Fruit fly (Drosophila melanogaster) whole organism, embryonic: ENCODE results near the gene Zn72D.

Source experiments
- BtbVII ChIP-seq: fragments of 200-800 bp; sonication (Bioruptor generic); optimal IDR thresholded peaks from 3 replicates; lab custom pipeline; 2017; ENCODE audit warnings: missing biosample characterization, mild to moderate bottlenecking, missing genetic modification characterization
- CG10147 ChIP-seq: fragments of 200-800 bp; sonication (Bioruptor generic); optimal IDR thresholded peaks from 2 replicates; lab custom pipeline; 2019; ENCODE audit warnings: missing biosample characterization, mild to moderate bottlenecking, missing genetic modification characterization, moderate library complexity
- CG11723 ChIP-seq: fragments of 200-800 bp; sonication (Bioruptor generic); optimal IDR thresholded peaks from 2 replicates; lab custom pipeline; 2017; ENCODE audit warnings: missing biosample characterization, mild to moderate bottlenecking, missing genetic modification characterization
- CG12769 ChIP-seq: fragments of 200-800 bp; sonication (Bioruptor generic); optimal IDR thresholded peaks from 2 replicates; lab custom pipeline; 2019; ENCODE audit warnings: missing biosample characterization, mild to moderate bottlenecking, missing genetic modification characterization, moderate library complexity
- CG16815 ChIP-seq: fragments of 200-800 bp; sonication (Bioruptor generic); optimal IDR thresholded peaks from 3 replicates; lab custom pipeline; 2017; ENCODE audit warnings: missing biosample characterization, mild to moderate bottlenecking, missing genetic modification characterization
- CG16863 ChIP-seq: fragments of 200-800 bp; sonication (Bioruptor generic); optimal IDR thresholded peaks from 3 replicates; lab custom pipeline; 2016; ENCODE audit warnings: missing biosample characterization, missing genetic modification characterization
- CG2129 ChIP-seq: fragments of 200-800 bp; sonication (Bioruptor generic); IDR thresholded peaks from 2 replicates; pipeline ENCODE4 v1.3.6; 2022; ENCODE audit warnings: missing biosample characterization, missing genetic modification characterization; ENCODE audit not compliant: partially characterized antibody
- CG2678 ChIP-seq: fragments of 200-800 bp; sonication (Bioruptor generic); optimal IDR thresholded peaks from 3 replicates; lab custom pipeline; 2019; ENCODE audit warnings: missing biosample characterization, mild to moderate bottlenecking, missing genetic modification characterization, moderate library complexity
- CG32767 ChIP-seq: fragments of 200-800 bp; sonication (Bioruptor generic); IDR thresholded peaks from 2 replicates; pipeline ENCODE4 v1.3.6; 2022; ENCODE audit warnings: missing biosample characterization, missing genetic modification characterization
- CG3281 ChIP-seq: fragments of 200-800 bp; sonication (Bioruptor generic); optimal IDR thresholded peaks from 3 replicates; lab custom pipeline; 2017; ENCODE audit warnings: missing biosample characterization, mild to moderate bottlenecking, missing genetic modification characterization
- CG3726 ChIP-seq: fragments of 200-800 bp; sonication (Bioruptor generic); IDR thresholded peaks from 3 replicates; pipeline ENCODE4, ENCODE4 v1.3.6; 2022; ENCODE audit warnings: missing biosample characterization, missing genetic modification characterization
- CG3838 ChIP-seq: fragments of 200-800 bp; sonication (Bioruptor generic); optimal IDR thresholded peaks from 3 replicates; lab custom pipeline; 2016; ENCODE audit warnings: missing biosample characterization, missing genetic modification characterization
- CG4404 ChIP-seq: fragments of 200-800 bp; sonication (Bioruptor generic); IDR thresholded peaks from 2 replicates; pipeline ENCODE4 v1.3.6; 2022; ENCODE audit warnings: missing biosample characterization, missing genetic modification characterization
- CG8290 ChIP-seq, 3 experiments: fragments of 200-800 bp; sonication (Bioruptor generic); optimal IDR thresholded peaks; 2 replicates each; lab custom pipeline; 2016 to 2019; ENCODE audit warnings: missing biosample characterization in 3 of 3, missing genetic modification characterization in 3 of 3, mild to moderate bottlenecking in 2 of 3, moderate library complexity in 1 of 3
- CG8765 ChIP-seq: fragments of 200-800 bp; sonication (Bioruptor generic); IDR thresholded peaks from 2 replicates; pipeline ENCODE4 v1.3.6; 2022; ENCODE audit warnings: missing biosample characterization, missing genetic modification characterization
- Chrac-16 ChIP-seq: fragments of 200-800 bp; sonication (Bioruptor generic); optimal IDR thresholded peaks from 3 replicates; lab custom pipeline; 2016; ENCODE audit warnings: missing biosample characterization, missing genetic modification characterization
- CkIIα-i1 ChIP-seq: fragments of 200-800 bp; sonication (Bioruptor generic); IDR thresholded peaks from 2 replicates; pipeline ENCODE4 v1.3.6; 2022; ENCODE audit warnings: missing biosample characterization, missing genetic modification characterization
- Dp ChIP-seq: fragments of 200-800 bp; sonication (Bioruptor generic); optimal IDR thresholded peaks from 2 replicates; lab custom pipeline; 2018; ENCODE audit warnings: missing biosample characterization, mild to moderate bottlenecking, missing genetic modification characterization, moderate library complexity
- Ets97D ChIP-seq: fragments of 200-800 bp; sonication (Bioruptor generic); optimal IDR thresholded peaks from 3 replicates; lab custom pipeline; 2016; ENCODE audit warnings: missing biosample characterization, missing genetic modification characterization
- GATAe ChIP-seq: fragments of 200-800 bp; sonication (Bioruptor generic); conservative IDR thresholded peaks from 2 replicates; pipeline ENCODE4 v1.3.6; 2022; ENCODE audit warnings: missing biosample characterization, missing genetic modification characterization
- HLH3B ChIP-seq: fragments of 200-800 bp; sonication (Bioruptor generic); IDR thresholded peaks from 2 replicates; pipeline ENCODE4 v1.3.6; 2022; ENCODE audit warnings: missing biosample characterization, missing genetic modification characterization
- Hand ChIP-seq: fragments of 200-800 bp; sonication (Bioruptor generic); optimal IDR thresholded peaks from 2 replicates; lab custom pipeline; 2017; ENCODE audit warnings: mild to moderate bottlenecking, missing biosample characterization, missing genetic modification reagents, missing genetic modification characterization
- Hr78 ChIP-seq, 2 experiments: fragments of 200-800 bp in 1 of 2; fragments of >200 bp in 1 of 2; sonication (Bioruptor generic) in 1 of 2; optimal IDR thresholded peaks; 2 replicates each; lab custom pipeline; 2017 to 2019; ENCODE audit warnings: missing biosample characterization in 2 of 2, missing genetic modification characterization in 2 of 2, mild to moderate bottlenecking in 1 of 2, moderate library complexity in 1 of 2
- Jarid2 ChIP-seq: fragments of 200-800 bp; sonication (Bioruptor generic); optimal IDR thresholded peaks from 3 replicates; lab custom pipeline; 2017; ENCODE audit warnings: mild to moderate bottlenecking, missing biosample characterization, missing genetic modification reagents, missing genetic modification characterization
- Lhr ChIP-seq: fragments of 200-800 bp; sonication (Bioruptor generic); optimal IDR thresholded peaks from 3 replicates; lab custom pipeline; 2017; ENCODE audit warnings: mild to moderate bottlenecking, missing biosample characterization, missing genetic modification reagents, missing genetic modification characterization
- MESR4 ChIP-seq: fragments of 200-800 bp; sonication (Bioruptor generic); optimal IDR thresholded peaks from 2 replicates; lab custom pipeline; 2018; ENCODE audit warnings: missing biosample characterization, mild to moderate bottlenecking, missing genetic modification characterization, moderate library complexity
- Max ChIP-seq: fragments of 200-800 bp; sonication (Bioruptor generic); optimal IDR thresholded peaks from 2 replicates; lab custom pipeline; 2016; ENCODE audit warnings: missing biosample characterization, mild to moderate bottlenecking, missing genetic modification characterization
- Nf-YB ChIP-seq: fragments of 200-800 bp; sonication (Bioruptor generic); optimal IDR thresholded peaks from 3 replicates; lab custom pipeline; 2019; ENCODE audit warnings: missing biosample characterization, mild to moderate bottlenecking, missing genetic modification characterization, moderate library complexity
- Nf-YC ChIP-seq: fragments of 200-800 bp; optimal IDR thresholded peaks from 3 replicates; lab custom pipeline; 2019; ENCODE audit warnings: missing biosample characterization, mild to moderate bottlenecking, missing genetic modification characterization, moderate library complexity
- Pdp1 ChIP-seq, 2 experiments: fragments of 200-800 bp; sonication (Bioruptor generic); optimal IDR thresholded peaks; 3 replicates each; lab custom pipeline; 2016; ENCODE audit warnings: missing biosample characterization in 2 of 2, missing genetic modification characterization in 2 of 2, mild to moderate bottlenecking in 1 of 2, moderate library complexity in 1 of 2
- Poxn ChIP-seq: fragments of 200-800 bp; sonication (Bioruptor generic); IDR thresholded peaks from 2 replicates; pipeline ENCODE4 v1.3.6; 2022; ENCODE audit warnings: missing biosample characterization, missing genetic modification characterization
- Vsx1 ChIP-seq: fragments of 200-800 bp; sonication (Bioruptor generic); optimal IDR thresholded peaks from 2 replicates; lab custom pipeline; 2017; ENCODE audit warnings: missing biosample characterization, mild to moderate bottlenecking, missing genetic modification characterization, missing genetic modification reagents
- ato ChIP-seq: fragments of 200-800 bp; sonication (Bioruptor generic); IDR thresholded peaks from 2 replicates; pipeline ENCODE4 v1.3.6; 2022; ENCODE audit warnings: missing biosample characterization, missing genetic modification characterization; ENCODE audit not compliant: partially characterized antibody
- bigmax ChIP-seq: fragments of 200-800 bp; sonication (Bioruptor generic); optimal IDR thresholded peaks from 2 replicates; lab custom pipeline; 2018; ENCODE audit warnings: missing biosample characterization, mild to moderate bottlenecking, missing genetic modification characterization
- cato ChIP-seq: fragments of 200-800 bp; sonication (Bioruptor generic); optimal IDR thresholded peaks from 2 replicates; lab custom pipeline; 2016; ENCODE audit warnings: missing biosample characterization, missing genetic modification characterization, borderline replicate concordance
- corto ChIP-seq: fragments of 200-800 bp; sonication (Bioruptor generic); optimal IDR thresholded peaks from 2 replicates; lab custom pipeline; 2016; ENCODE audit warnings: missing biosample characterization, mild to moderate bottlenecking, missing genetic modification characterization, moderate library complexity
- cwo ChIP-seq: fragments of 200-800 bp; sonication (Bioruptor generic); optimal IDR thresholded peaks from 3 replicates; lab custom pipeline; 2017; ENCODE audit warnings: missing biosample characterization, missing genetic modification characterization, mild to moderate bottlenecking, moderate library complexity, missing genetic modification reagents
- kah ChIP-seq: fragments of 200-800 bp; sonication (Bioruptor generic); optimal IDR thresholded peaks from 2 replicates; lab custom pipeline; 2018; ENCODE audit warnings: missing biosample characterization, mild to moderate bottlenecking, missing genetic modification characterization
- lola ChIP-seq, 3 experiments: fragments of >200 bp in 2 of 3; fragments of 200-800 bp in 1 of 3; sonication (Bioruptor generic) in 1 of 3; optimal IDR thresholded peaks; 2 replicates each; lab custom pipeline; 2017 to 2019; ENCODE audit warnings: missing biosample characterization in 3 of 3, missing genetic modification characterization in 3 of 3, mild to moderate bottlenecking in 1 of 3, moderate library complexity in 1 of 3
- nom ChIP-seq: fragments of 200-800 bp; sonication (Bioruptor generic); optimal IDR thresholded peaks from 2 replicates; lab custom pipeline; 2017; ENCODE audit warnings: missing biosample characterization, missing genetic modification characterization, mild to moderate bottlenecking, moderate library complexity, missing genetic modification reagents
- pb ChIP-seq: fragments of 200-800 bp; sonication (Bioruptor generic); optimal IDR thresholded peaks from 3 replicates; lab custom pipeline; 2016; ENCODE audit warnings: missing biosample characterization, missing genetic modification characterization
- pros ChIP-seq: fragments of 200-800 bp; sonication (Bioruptor generic); optimal IDR thresholded peaks from 3 replicates; lab custom pipeline; 2019; ENCODE audit warnings: missing biosample characterization, mild to moderate bottlenecking, missing genetic modification characterization, moderate library complexity
- salm ChIP-seq: fragments of 200-800 bp; sonication (Bioruptor generic); optimal IDR thresholded peaks from 2 replicates; lab custom pipeline; 2018; ENCODE audit warnings: missing biosample characterization, mild to moderate bottlenecking, missing genetic modification characterization
- sr ChIP-seq: fragments of 200-800 bp; sonication (Bioruptor generic); IDR thresholded peaks from 3 replicates; pipeline ENCODE4 v1.3.6; 2022; ENCODE audit warnings: missing biosample characterization, missing genetic modification characterization
- twi ChIP-seq: fragments of 200-800 bp; optimal IDR thresholded peaks from 2 replicates; lab custom pipeline; 2019; ENCODE audit warnings: missing biosample characterization, mild to moderate bottlenecking, missing genetic modification characterization, moderate library complexity

Gene Zn72D

dm6 chr3L:16060806-16061600, 51.4 kb downstream of the Zn72D start (continued):
- TF ChIP-seq Nf-YC (tag; lab: Kevin White, UChicago) (no peak), CG16863 (no peak), cato (no peak), BtbVII (no peak), Ets97D (GFP tag; lab: Kevin White, UChicago) (no peak), CG10147 (no peak), salm (peak; percentile 13), Poxn (no peak), cwo (GFP tag; lab: Kevin White, UChicago) (peak; percentile 33), bigmax (GFP tag; lab: Kevin White, UChicago) (no peak), Dp (GFP tag; lab: Kevin White, UChicago) (no peak), CG32767 (no peak), corto (GFP tag; lab: Kevin White, UChicago) (no peak), MESR4 (no peak), CG3726 (GFP tag; lab: Robert Waterston, UW) (0 out of 3 replicates have a peak, but pooled peaks have one; percentile 28), lola (GFP tag; optimal IDR thresholded peaks at IDR 0.05; lab: Kevin White, UChicago) (peak in 1 of 3 experiments; percentile 73), CG2678 (tag; lab: Kevin White, UChicago) (no peak), CG8765 (GFP tag; lab: Robert Waterston, UW) (no peak), Max (GFP tag; lab: Kevin White, UChicago) (peak; percentile 25), Hr78 (GFP tag; optimal IDR thresholded peaks at IDR 0.05; lab: Kevin White, UChicago) (peak in 1 of 2 experiments; percentile 27), CG8290 (GFP tag; optimal IDR thresholded peaks at IDR 0.05; lab: Kevin White, UChicago) (no peak), CG8290 (tag; optimal IDR thresholded peaks at IDR 0.05; lab: Kevin White, UChicago) (no peak), CG4404 (no peak), Lhr (GFP tag; lab: Kevin White, UChicago) (no peak), CG3838 (GFP tag; lab: Kevin White, UChicago) (no peak), sr (no peak), CG2129 (GFP tag; lab: Robert Waterston, UW) (no peak), Vsx1 (GFP tag; lab: Kevin White, UChicago) (no peak), GATAe (GFP tag; lab: Robert Waterston, UW) (no peak), Nf-YB (GFP tag; lab: Kevin White, UChicago) (no peak), CG3281 (GFP tag; lab: Kevin White, UChicago) (peak; percentile 66), CG11723 (GFP tag; lab: Kevin White, UChicago) (peak; percentile 40), Pdp1 (GFP tag; optimal IDR thresholded peaks at IDR 0.05; lab: Kevin White, UChicago) (no peak), ato (GFP tag; lab: Robert Waterston, UW) (no peak), kah (GFP tag; lab: Kevin White, UChicago) (no peak), nom (GFP tag; lab: Kevin White, UChicago) (no peak), Chrac-16 (GFP tag; lab: Kevin White, UChicago) (peak; percentile 48), Hand (GFP tag; lab: Kevin White, UChicago) (no peak), Jarid2 (no peak), CkIIα-i1 (GFP tag; lab: Robert Waterston, UW) (no peak), CG16815 (GFP tag; lab: Kevin White, UChicago) (peak; percentile 29), twi (tag; lab: Kevin White, UChicago) (no peak), pb (no peak), pros (GFP tag; lab: Kevin White, UChicago) (no peak), CG12769 (no peak), HLH3B (GFP tag; lab: Robert Waterston, UW) (no peak)
